Fruit fly (Drosophila melanogaster) whole organism, adult: ENCODE results near the gene Lcp65Ad.

Experiments
- CG11617 ChIP-seq: fragments of 200-800 bp; sonication (Bioruptor generic); optimal IDR thresholded peaks from 2 replicates; lab custom pipeline; 2017; ENCODE audit warnings: mild to moderate bottlenecking, missing biosample characterization, missing genetic modification reagents, missing genetic modification characterization
- CG12768 ChIP-seq: fragments of 200-800 bp; sonication (Bioruptor generic); optimal IDR thresholded peaks from 2 replicates; lab custom pipeline; 2017; ENCODE audit warnings: missing biosample characterization, missing genetic modification characterization, mild to moderate bottlenecking, moderate library complexity, missing genetic modification reagents
- CG14711 ChIP-seq: fragments of 200-800 bp; sonication (Bioruptor generic); optimal IDR thresholded peaks from 2 replicates; lab custom pipeline; 2018; ENCODE audit warnings: missing biosample characterization, mild to moderate bottlenecking, missing genetic modification characterization, moderate library complexity
- CG1620 ChIP-seq: fragments of 200-800 bp; sonication (Bioruptor generic); optimal IDR thresholded peaks from 2 replicates; lab custom pipeline; 2016; ENCODE audit warnings: missing biosample characterization, missing genetic modification characterization
- CG33017 ChIP-seq: fragments of 200-800 bp; sonication (Bioruptor generic); optimal IDR thresholded peaks from 2 replicates; lab custom pipeline; 2018; ENCODE audit warnings: missing biosample characterization, mild to moderate bottlenecking, missing genetic modification characterization, moderate library complexity
- CG5204 ChIP-seq: fragments of 200-800 bp; sonication (Bioruptor generic); optimal IDR thresholded peaks from 2 replicates; lab custom pipeline; 2016; ENCODE audit warnings: missing biosample characterization, missing genetic modification characterization
- CG7045 ChIP-seq: fragments of 200-800 bp; sonication (Bioruptor generic); optimal IDR thresholded peaks from 2 replicates; lab custom pipeline; 2017; ENCODE audit warnings: missing biosample characterization, mild to moderate bottlenecking, missing genetic modification characterization
- CG7101 ChIP-seq: fragments of 200-800 bp; sonication (Bioruptor generic); optimal IDR thresholded peaks from 2 replicates; lab custom pipeline; 2018; ENCODE audit warnings: missing biosample characterization, mild to moderate bottlenecking, missing genetic modification characterization, moderate library complexity
- Clk ChIP-seq: fragments of 200-800 bp; sonication (Bioruptor generic); optimal IDR thresholded peaks from 2 replicates; lab custom pipeline; 2017; ENCODE audit warnings: missing biosample characterization, missing genetic modification characterization
- Crg-1 ChIP-seq: fragments of 200-800 bp; sonication (Bioruptor generic); optimal IDR thresholded peaks from 2 replicates; lab custom pipeline; 2016; ENCODE audit warnings: missing biosample characterization, missing genetic modification characterization
- Hr96 ChIP-seq: fragments of 200-800 bp; sonication (Bioruptor generic); optimal IDR thresholded peaks from 2 replicates; lab custom pipeline; 2016; ENCODE audit warnings: missing biosample characterization, missing genetic modification characterization
- Mnt ChIP-seq: fragments of 200-800 bp; sonication (Bioruptor generic); optimal IDR thresholded peaks from 2 replicates; lab custom pipeline; 2016; ENCODE audit warnings: missing biosample characterization, mild to moderate bottlenecking, missing genetic modification characterization
- bab1 ChIP-seq: fragments of 200-800 bp; sonication (Bioruptor generic); optimal IDR thresholded peaks from 3 replicates; lab custom pipeline; 2019; ENCODE audit warnings: missing biosample characterization, mild to moderate bottlenecking, missing genetic modification characterization, moderate library complexity
- cic ChIP-seq: fragments of 200-800 bp; sonication (Bioruptor generic); optimal IDR thresholded peaks from 2 replicates; lab custom pipeline; 2017; ENCODE audit warnings: missing biosample characterization, mild to moderate bottlenecking, missing genetic modification characterization, moderate library complexity
- cnc ChIP-seq, 2 experiments: fragments of >200 bp; optimal IDR thresholded peaks; 2 replicates each; lab custom pipeline; 2017
- kay ChIP-seq: fragments of 200-800 bp; sonication (Bioruptor generic); peaks from one replicate; lab custom pipeline; 2016; ENCODE audit warnings: missing biosample characterization, missing genetic modification characterization, borderline replicate concordance
- ovo ChIP-seq: fragments of 200-800 bp; sonication (Bioruptor generic); optimal IDR thresholded peaks from 2 replicates; lab custom pipeline; 2016; ENCODE audit warnings: missing biosample characterization, missing genetic modification characterization
- pad ChIP-seq: fragments of 200-800 bp; sonication (Bioruptor generic); optimal IDR thresholded peaks from 3 replicates; lab custom pipeline; 2017; ENCODE audit warnings: missing biosample characterization, missing genetic modification characterization, mild to moderate bottlenecking, moderate library complexity, missing genetic modification reagents
- tj ChIP-seq: fragments of 200-800 bp; sonication (Bioruptor generic); optimal IDR thresholded peaks from 3 replicates; lab custom pipeline; 2017; ENCODE audit warnings: missing biosample characterization, mild to moderate bottlenecking, missing genetic modification characterization, moderate library complexity
- toe ChIP-seq: fragments of 200-800 bp; sonication (Bioruptor generic); optimal IDR thresholded peaks from 2 replicates; lab custom pipeline; 2016; ENCODE audit warnings: missing biosample characterization, missing genetic modification characterization

Gene Lcp65Ad

dm6 chr3L:6154951-6155394 is 11.8 kb downstream of the Lcp65Ad start:
- TF ChIP-seq CG5204 (GFP tag; lab: Kevin White, UChicago) (no peak), Hr96 (GFP tag; lab: Kevin White, UChicago) (no peak), CG12768 (GFP tag; lab: Kevin White, UChicago) (no peak), kay (GFP tag; lab: Kevin White, UChicago) (no peak), CG7045 (GFP tag; lab: Kevin White, UChicago) (no peak), CG7101 (tag; lab: Kevin White, UChicago) (no peak), Crg-1 (GFP tag; lab: Kevin White, UChicago) (no peak), Mnt (GFP tag; lab: Kevin White, UChicago) (no peak), tj (GFP tag; lab: Kevin White, UChicago) (no peak), pad (GFP tag; lab: Kevin White, UChicago) (no peak), CG1620 (no peak), CG33017 (tag; lab: Kevin White, UChicago) (no peak), ovo (GFP tag; lab: Kevin White, UChicago) (no peak), CG11617 (GFP tag; lab: Kevin White, UChicago) (no peak), CG14711 (tag; lab: Kevin White, UChicago) (no peak)

- TF ChIP-seq CG11617 (GFP tag; lab: Kevin White, UChicago) (no peak), Hr96 (GFP tag; lab: Kevin White, UChicago) (no peak)
Measured at dm6 chr3L:6157327-6158032, 14.3 kb downstream of the Lcp65Ad start, which contains the start of gene CG13297. CG13297 (minus strand) TSS chr3L:6157377.

- TF ChIP-seq CG1620 (no peak), ovo (GFP tag; lab: Kevin White, UChicago) (no peak), CG14711 (tag; lab: Kevin White, UChicago) (no peak), toe (no peak), CG12768 (GFP tag; lab: Kevin White, UChicago) (no peak), Hr96 (GFP tag; lab: Kevin White, UChicago) (no peak), CG11617 (GFP tag; lab: Kevin White, UChicago) (no peak), Mnt (GFP tag; lab: Kevin White, UChicago) (no peak), CG33017 (tag; lab: Kevin White, UChicago) (no peak), tj (GFP tag; lab: Kevin White, UChicago) (no peak), bab1 (GFP tag; lab: Kevin White, UChicago) (no peak), kay (GFP tag; lab: Kevin White, UChicago) (no peak), CG7101 (tag; lab: Kevin White, UChicago) (no peak), cic (no peak), cnc (optimal IDR thresholded peaks at IDR 0.05; lab: Kevin White, UChicago) (no peak), Clk (GFP tag; lab: Kevin White, UChicago) (no peak), pad (GFP tag; lab: Kevin White, UChicago) (no peak)
Measured at dm6 chr3L:6158530-6158929, 15.3 kb downstream of the Lcp65Ad start, which contains the start of gene Cpr65Ay. Cpr65Ay (minus strand) TSS chr3L:6158630.

- no peak for TF ChIP-seq ovo (GFP tag; lab: Kevin White, UChicago)
- TF ChIP-seq cic, result no peak
- no peak for TF ChIP-seq cnc (optimal IDR thresholded peaks at IDR 0.05; lab: Kevin White, UChicago)
- TF ChIP-seq Hr96 (GFP tag; lab: Kevin White, UChicago), result no peak
- TF ChIP-seq CG1620, result no peak
- no peak for TF ChIP-seq bab1 (GFP tag; lab: Kevin White, UChicago)
- no peak for TF ChIP-seq kay (GFP tag; lab: Kevin White, UChicago)
- TF ChIP-seq toe, result no peak
- TF ChIP-seq Mnt (GFP tag; lab: Kevin White, UChicago), result no peak
- TF ChIP-seq Crg-1 (GFP tag; lab: Kevin White, UChicago), result no peak
- no peak for TF ChIP-seq pad (GFP tag; lab: Kevin White, UChicago)
Measured at dm6 chr3L:6159863-6160262, 16.7 kb downstream of the Lcp65Ad start.

- TF ChIP-seq bab1 (GFP tag; lab: Kevin White, UChicago) (no peak), Clk (GFP tag; lab: Kevin White, UChicago) (no peak), CG7045 (GFP tag; lab: Kevin White, UChicago) (no peak), CG7101 (tag; lab: Kevin White, UChicago) (no peak), cnc (optimal IDR thresholded peaks at IDR 0.05; lab: Kevin White, UChicago) (no peak), Mnt (GFP tag; lab: Kevin White, UChicago) (no peak), toe (no peak), CG33017 (tag; lab: Kevin White, UChicago) (no peak), CG12768 (GFP tag; lab: Kevin White, UChicago) (no peak), Crg-1 (GFP tag; lab: Kevin White, UChicago) (no peak), CG5204 (GFP tag; lab: Kevin White, UChicago) (no peak), cic (no peak), CG1620 (no peak), CG11617 (GFP tag; lab: Kevin White, UChicago) (no peak), tj (GFP tag; lab: Kevin White, UChicago) (no peak), Hr96 (GFP tag; lab: Kevin White, UChicago) (no peak), CG14711 (tag; lab: Kevin White, UChicago) (no peak), pad (GFP tag; lab: Kevin White, UChicago) (no peak), ovo (GFP tag; lab: Kevin White, UChicago) (no peak)
Measured at dm6 chr3L:6160514-6160913, 17.3 kb downstream of the Lcp65Ad start, which contains the start of gene Cpr65Az. Cpr65Az (plus strand) TSS chr3L:6160814.

dm6 chr3L:6161997-6162396 is 18.8 kb downstream of the Lcp65Ad start:
- TF ChIP-seq CG7101 (tag; lab: Kevin White, UChicago) (no peak), CG12768 (GFP tag; lab: Kevin White, UChicago) (no peak), toe (no peak), pad (GFP tag; lab: Kevin White, UChicago) (no peak), CG7045 (GFP tag; lab: Kevin White, UChicago) (no peak), cic (no peak), Clk (GFP tag; lab: Kevin White, UChicago) (no peak), CG5204 (GFP tag; lab: Kevin White, UChicago) (no peak), CG11617 (GFP tag; lab: Kevin White, UChicago) (no peak), bab1 (GFP tag; lab: Kevin White, UChicago) (no peak), CG1620 (no peak)
